In genomic region chr2L:2576565-2577360, dm6 we compare ENCODE assay signal across 1 fruit fly cellular context.
TF ChIP-seq lines count a peak whose summit lies in the region.

TSS of gene insv (minus strand) at chr2L:2576997.

TF ChIP-seq in whole organism, embryonic, 481 proteins besides CTCF, POLR2A, EP300 and RAD21 (continued from another document and continues in another):
- no peak for TF ChIP-seq Rx (GFP tag; IDR thresholded peaks at IDR 0.05; lab: Robert Waterston, UW)
- TF ChIP-seq mirr (GFP tag; optimal IDR thresholded peaks at IDR 0.05; lab: Kevin White, UChicago) = no peak
- no peak for TF ChIP-seq zfh1 (GFP tag; IDR thresholded peaks at IDR 0.05; lab: Robert Waterston, UW)
- TF ChIP-seq Eip74EF (GFP tag; optimal IDR thresholded peaks at IDR 0.05; lab: Kevin White, UChicago) = no peak
- TF ChIP-seq CG7271 (tag; optimal IDR thresholded peaks at IDR 0.05; lab: Kevin White, UChicago) = no peak
- TF ChIP-seq tgo (GFP tag; IDR thresholded peaks at IDR 0.05; lab: Robert Waterston, UW) = no peak
- 0 out of 3 replicates have a peak, but pooled peaks have one; percentile 48 for TF ChIP-seq CG6791 (GFP tag; IDR thresholded peaks at IDR 0.05; lab: Robert Waterston, UW; ENCODE audit: partially characterized antibody)
- peak; percentile 17 for TF ChIP-seq CG4424 (GFP tag; optimal IDR thresholded peaks at IDR 0.05; lab: Kevin White, UChicago)
- no peak for TF ChIP-seq Camta (GFP tag; optimal IDR thresholded peaks at IDR 0.05; lab: Kevin White, UChicago)
- no peak for TF ChIP-seq gcm (GFP tag; optimal IDR thresholded peaks at IDR 0.05; lab: Kevin White, UChicago)
- TF ChIP-seq HmgZ (tag; optimal IDR thresholded peaks at IDR 0.05; lab: Kevin White, UChicago) = no peak
- no peak for TF ChIP-seq bowl (GFP tag; IDR thresholded peaks at IDR 0.05; lab: Robert Waterston, UW)
- no peak for TF ChIP-seq Opbp (GFP tag; IDR thresholded peaks at IDR 0.05; lab: Robert Waterston, UW; ENCODE audit: partially characterized antibody)
- no peak for TF ChIP-seq nmo (GFP tag; optimal IDR thresholded peaks at IDR 0.05; lab: Kevin White, UChicago)
- no peak for TF ChIP-seq lov (optimal IDR thresholded peaks at IDR 0.05; lab: Kevin White, UChicago)
- TF ChIP-seq lov (GFP tag; IDR thresholded peaks at IDR 0.05; lab: Robert Waterston, UW) = no peak
- no peak for TF ChIP-seq CG10959 (GFP tag; IDR thresholded peaks at IDR 0.05; lab: Robert Waterston, UW)
- peak; percentile 76 for TF ChIP-seq kah (GFP tag; optimal IDR thresholded peaks at IDR 0.05; lab: Kevin White, UChicago)
- no peak for TF ChIP-seq tin (GFP tag; optimal IDR thresholded peaks at IDR 0.05; lab: Kevin White, UChicago)
- no peak for TF ChIP-seq Bdp1 (GFP tag; optimal IDR thresholded peaks at IDR 0.05; lab: Kevin White, UChicago)
- peak; percentile 80 for TF ChIP-seq Dll (GFP tag; IDR thresholded peaks at IDR 0.05; lab: Robert Waterston, UW; ENCODE audit: partially characterized antibody)
- no peak for TF ChIP-seq NC2β (GFP tag; optimal IDR thresholded peaks at IDR 0.05; lab: Kevin White, UChicago)
- no peak for TF ChIP-seq D19A (tag; optimal IDR thresholded peaks at IDR 0.05; lab: Kevin White, UChicago)
- no peak for TF ChIP-seq gsb (GFP tag; IDR thresholded peaks at IDR 0.05; lab: Robert Waterston, UW)
- no peak for TF ChIP-seq ap (GFP tag; IDR thresholded peaks at IDR 0.05; lab: Robert Waterston, UW)
- TF ChIP-seq hkb (optimal IDR thresholded peaks at IDR 0.05; lab: Kevin White, UChicago) = no peak
- no peak for TF ChIP-seq hkb (GFP tag; IDR thresholded peaks at IDR 0.05; lab: Robert Waterston, UW)
- TF ChIP-seq CG17385 (GFP tag; optimal IDR thresholded peaks at IDR 0.05; lab: Kevin White, UChicago) = no peak
- peak; percentile 33; the same call in 1 of the 3 replicates for TF ChIP-seq zen2 (GFP tag; IDR thresholded peaks at IDR 0.05; lab: Robert Waterston, UW; ENCODE audit: partially characterized antibody)
- TF ChIP-seq Atf3 (GFP tag; optimal IDR thresholded peaks at IDR 0.05; lab: Kevin White, UChicago) = no peak
- no peak for TF ChIP-seq Ravus (GFP tag; IDR thresholded peaks at IDR 0.05; lab: Robert Waterston, UW)
- TF ChIP-seq bab2 (GFP tag; optimal IDR thresholded peaks at IDR 0.05; lab: Kevin White, UChicago) = no peak
- no peak for TF ChIP-seq CG11085 (GFP tag; IDR thresholded peaks at IDR 0.05; lab: Robert Waterston, UW)
- no peak for TF ChIP-seq org-1 (GFP tag; optimal IDR thresholded peaks at IDR 0.05; lab: Kevin White, UChicago)
- no peak for TF ChIP-seq E2f1 (GFP tag; IDR thresholded peaks at IDR 0.05; lab: Robert Waterston, UW)
- TF ChIP-seq CG7786 (GFP tag; optimal IDR thresholded peaks at IDR 0.05; lab: Kevin White, UChicago) = no peak
- no peak for TF ChIP-seq CG9727 (GFP tag; optimal IDR thresholded peaks at IDR 0.05; lab: Kevin White, UChicago)
- no peak for TF ChIP-seq pzg (GFP tag; optimal IDR thresholded peaks at IDR 0.05; lab: Kevin White, UChicago)
- TF ChIP-seq HLH3B (GFP tag; IDR thresholded peaks at IDR 0.05; lab: Robert Waterston, UW) = 0 out of 2 replicates have a peak, but pooled peaks have one; percentile 13
- no peak for TF ChIP-seq onecut (GFP tag; IDR thresholded peaks at IDR 0.05; lab: Robert Waterston, UW)
- peak; percentile 13 for TF ChIP-seq CG18262 (tag; optimal IDR thresholded peaks at IDR 0.05; lab: Kevin White, UChicago)
- TF ChIP-seq ems (GFP tag; optimal IDR thresholded peaks at IDR 0.05; lab: Kevin White, UChicago) = no peak
- no peak for TF ChIP-seq CG5953 (GFP tag; IDR thresholded peaks at IDR 0.05; lab: Robert Waterston, UW)
- no peak for TF ChIP-seq CG31441 (GFP tag; IDR thresholded peaks at IDR 0.05; lab: Robert Waterston, UW)
- no peak for TF ChIP-seq Ada2b (GFP tag; IDR thresholded peaks at IDR 0.05; lab: Robert Waterston, UW)
- TF ChIP-seq Max (GFP tag; optimal IDR thresholded peaks at IDR 0.05; lab: Kevin White, UChicago) = no peak
- no peak for TF ChIP-seq Dbx (GFP tag; IDR thresholded peaks at IDR 0.05; lab: Robert Waterston, UW)
- TF ChIP-seq CG8765 (GFP tag; IDR thresholded peaks at IDR 0.05; lab: Robert Waterston, UW) = no peak
- no peak for TF ChIP-seq pros (GFP tag; optimal IDR thresholded peaks at IDR 0.05; lab: Kevin White, UChicago)
- no peak for TF ChIP-seq ash1 (GFP tag; optimal IDR thresholded peaks at IDR 0.05; lab: Kevin White, UChicago)
- TF ChIP-seq Oaz (GFP tag; IDR thresholded peaks at IDR 0.05; lab: Robert Waterston, UW) = no peak
- no peak for TF ChIP-seq usp (GFP tag; optimal IDR thresholded peaks at IDR 0.05; lab: Kevin White, UChicago)
- TF ChIP-seq hth (optimal IDR thresholded peaks at IDR 0.05; lab: Kevin White, UChicago) = no peak
- TF ChIP-seq Hey (tag; optimal IDR thresholded peaks at IDR 0.05; lab: Kevin White, UChicago) = no peak
- TF ChIP-seq Scr (GFP tag; IDR thresholded peaks at IDR 0.05; lab: Robert Waterston, UW; ENCODE audit: partially characterized antibody) = peak; percentile 70
- TF ChIP-seq dati (GFP tag; IDR thresholded peaks at IDR 0.05; lab: Robert Waterston, UW) = no peak
- no peak for TF ChIP-seq CG33213 (GFP tag; optimal IDR thresholded peaks at IDR 0.05; lab: Kevin White, UChicago)
- TF ChIP-seq emc (GFP tag; optimal IDR thresholded peaks at IDR 0.05; lab: Kevin White, UChicago) = no peak
- peak; percentile 30 for TF ChIP-seq CG2712 (tag; optimal IDR thresholded peaks at IDR 0.05; lab: Kevin White, UChicago)
- TF ChIP-seq CG32767 (GFP tag; IDR thresholded peaks at IDR 0.05; lab: Robert Waterston, UW) = no peak
- TF ChIP-seq grau (tag; optimal IDR thresholded peaks at IDR 0.05; lab: Kevin White, UChicago) = no peak
- peak; percentile 67 for TF ChIP-seq ewg (GFP tag; optimal IDR thresholded peaks at IDR 0.05; lab: Kevin White, UChicago)
- no peak for TF ChIP-seq nom (GFP tag; optimal IDR thresholded peaks at IDR 0.05; lab: Kevin White, UChicago)
- no peak for TF ChIP-seq CG11504 (tag; optimal IDR thresholded peaks at IDR 0.05; lab: Kevin White, UChicago)
- TF ChIP-seq kay (GFP tag; optimal IDR thresholded peaks at IDR 0.05; lab: Kevin White, UChicago) = no peak
- no peak for TF ChIP-seq CG18599 (GFP tag; optimal IDR thresholded peaks at IDR 0.05; lab: Kevin White, UChicago)
- no peak for TF ChIP-seq Awh (GFP tag; IDR thresholded peaks at IDR 0.05; lab: Robert Waterston, UW)
- TF ChIP-seq z (GFP tag; IDR thresholded peaks at IDR 0.05; lab: Robert Waterston, UW) = peak; percentile 39; the same call in 1 of the 3 replicates
- TF ChIP-seq CG7987 (GFP tag; optimal IDR thresholded peaks at IDR 0.05; lab: Kevin White, UChicago) = no peak
- peak; percentile 20 for TF ChIP-seq CG15696 (tag; optimal IDR thresholded peaks at IDR 0.05; lab: Kevin White, UChicago)
- no peak for TF ChIP-seq CG15269 (tag; optimal IDR thresholded peaks at IDR 0.05; lab: Kevin White, UChicago)
- TF ChIP-seq CoRest (tag; optimal IDR thresholded peaks at IDR 0.05; lab: Kevin White, UChicago) = peak; percentile 23
- TF ChIP-seq CG2116 (GFP tag; optimal IDR thresholded peaks at IDR 0.05; lab: Kevin White, UChicago) = no peak
- TF ChIP-seq ken (GFP tag; IDR thresholded peaks at IDR 0.05; lab: Robert Waterston, UW) = no peak
- no peak for TF ChIP-seq CG10462 (GFP tag; optimal IDR thresholded peaks at IDR 0.05; lab: Kevin White, UChicago)
- peak; percentile 57 for TF ChIP-seq CG8924 (tag; optimal IDR thresholded peaks at IDR 0.05; lab: Kevin White, UChicago)
- TF ChIP-seq CG9797 (GFP tag; optimal IDR thresholded peaks at IDR 0.05; lab: Kevin White, UChicago) = no peak
- peak; percentile 4 for TF ChIP-seq CG2120 (GFP tag; optimal IDR thresholded peaks at IDR 0.05; lab: Kevin White, UChicago)
- no peak for TF ChIP-seq Sox102F (GFP tag; optimal IDR thresholded peaks at IDR 0.05; lab: Kevin White, UChicago)
- TF ChIP-seq Bgb (GFP tag; IDR thresholded peaks at IDR 0.05; lab: Robert Waterston, UW; ENCODE audit: partially characterized antibody) = 0 out of 2 replicates have a peak, but pooled peaks have one; percentile 38
- no peak for TF ChIP-seq HHEX (GFP tag; optimal IDR thresholded peaks at IDR 0.05; lab: Kevin White, UChicago)
- TF ChIP-seq CG15479 (GFP tag; optimal IDR thresholded peaks at IDR 0.05; lab: Kevin White, UChicago) = peak; percentile 9
- TF ChIP-seq Lim3 (GFP tag; IDR thresholded peaks at IDR 0.05; lab: Robert Waterston, UW) = no peak
- TF ChIP-seq CG6272 (GFP tag; IDR thresholded peaks at IDR 0.05; lab: Robert Waterston, UW) = no peak
- TF ChIP-seq vnd (GFP tag; IDR thresholded peaks at IDR 0.05; lab: Robert Waterston, UW; ENCODE audit: partially characterized antibody) = peak; percentile 42; the same call in 1 of the 3 replicates
- TF ChIP-seq CG5245 (GFP tag; optimal IDR thresholded peaks at IDR 0.05; lab: Kevin White, UChicago) = no peak
- TF ChIP-seq E2f2 (GFP tag; IDR thresholded peaks at IDR 0.05; lab: Robert Waterston, UW) = 0 out of 2 replicates have a peak, but pooled peaks have one; percentile 9
- TF ChIP-seq bbx (GFP tag; IDR thresholded peaks at IDR 0.05; lab: Robert Waterston, UW; ENCODE audit: partially characterized antibody) = peak; percentile 39; the same call in 1 of the 2 replicates
- peak; percentile 25 to 99 for TF ChIP-seq insv (GFP tag; optimal IDR thresholded peaks at IDR 0.05; lab: Kevin White, UChicago)
- TF ChIP-seq stwl (tag; optimal IDR thresholded peaks at IDR 0.05; lab: Kevin White, UChicago) = peak; percentile 54
- TF ChIP-seq zen (tag; optimal IDR thresholded peaks at IDR 0.05; lab: Kevin White, UChicago) = no peak
- TF ChIP-seq fru (optimal IDR thresholded peaks at IDR 0.05; lab: Kevin White, UChicago) = no peak
- TF ChIP-seq zfh2 (GFP tag; optimal IDR thresholded peaks at IDR 0.05; lab: Kevin White, UChicago) = no peak
- no peak for TF ChIP-seq sug (tag; optimal IDR thresholded peaks at IDR 0.05; lab: Kevin White, UChicago)
- TF ChIP-seq CG12299 (tag; optimal IDR thresholded peaks at IDR 0.05; lab: Kevin White, UChicago) = no peak
- peak; percentile 52; the same call in 2 of the 3 replicates for TF ChIP-seq CG34224 (GFP tag; IDR thresholded peaks at IDR 0.05; lab: Robert Waterston, UW; ENCODE audit: partially characterized antibody)
- TF ChIP-seq jigr1 (GFP tag; IDR thresholded peaks at IDR 0.05; lab: Robert Waterston, UW) = no peak
- TF ChIP-seq CG18011 (GFP tag; optimal IDR thresholded peaks at IDR 0.05; lab: Kevin White, UChicago) = no peak
- no peak for TF ChIP-seq Asciz (GFP tag; optimal IDR thresholded peaks at IDR 0.05; lab: Kevin White, UChicago)
- no peak for TF ChIP-seq CG8290 (GFP tag; optimal IDR thresholded peaks at IDR 0.05; lab: Kevin White, UChicago)
- TF ChIP-seq CG8290 (tag; optimal IDR thresholded peaks at IDR 0.05; lab: Kevin White, UChicago) = no peak
- TF ChIP-seq lmd (GFP tag; IDR thresholded peaks at IDR 0.05; lab: Robert Waterston, UW) = no peak
- peak; percentile 60 for TF ChIP-seq BEAF-32 (GFP tag; optimal IDR thresholded peaks at IDR 0.05; lab: Kevin White, UChicago)
- no peak for TF ChIP-seq dimm (GFP tag; IDR thresholded peaks at IDR 0.05; lab: Robert Waterston, UW)
- TF ChIP-seq row (GFP tag; IDR thresholded peaks at IDR 0.05; lab: Robert Waterston, UW) = peak; percentile 68
- TF ChIP-seq pho (GFP tag; optimal IDR thresholded peaks at IDR 0.05; lab: Kevin White, UChicago) = no peak
- TF ChIP-seq sisA (GFP tag; IDR thresholded peaks at IDR 0.05; lab: Robert Waterston, UW) = no peak
- TF ChIP-seq TFAM (GFP tag; optimal IDR thresholded peaks at IDR 0.05; lab: Kevin White, UChicago) = no peak
- TF ChIP-seq CG10147 (GFP tag; optimal IDR thresholded peaks at IDR 0.05; lab: Kevin White, UChicago) = no peak
- peak; percentile 15 for TF ChIP-seq MESR4 (GFP tag; optimal IDR thresholded peaks at IDR 0.05; lab: Kevin White, UChicago)
- no peak for TF ChIP-seq Nf-YB (GFP tag; optimal IDR thresholded peaks at IDR 0.05; lab: Kevin White, UChicago)
- no peak for TF ChIP-seq Six4 (GFP tag; optimal IDR thresholded peaks at IDR 0.05; lab: Kevin White, UChicago)
- TF ChIP-seq Mad (GFP tag; optimal IDR thresholded peaks at IDR 0.05; lab: Kevin White, UChicago) = no peak
- no peak for TF ChIP-seq Dad (GFP tag; optimal IDR thresholded peaks at IDR 0.05; lab: Kevin White, UChicago)
- TF ChIP-seq toy (GFP tag; IDR thresholded peaks at IDR 0.05; lab: Robert Waterston, UW) = no peak
- no peak for TF ChIP-seq D (optimal IDR thresholded peaks at IDR 0.05; lab: Kevin White, UChicago)
- peak; percentile 10 for TF ChIP-seq D (GFP tag; optimal IDR thresholded peaks at IDR 0.05; lab: Kevin White, UChicago)
- TF ChIP-seq Sry-δ (GFP tag; optimal IDR thresholded peaks at IDR 0.05; lab: Kevin White, UChicago) = peak; percentile 2
- no peak for TF ChIP-seq CG6175 (GFP tag; IDR thresholded peaks at IDR 0.05; lab: Robert Waterston, UW)
- TF ChIP-seq eve (GFP tag; optimal IDR thresholded peaks at IDR 0.05; lab: Kevin White, UChicago) = no peak
- TF ChIP-seq fd102C (GFP tag; optimal IDR thresholded peaks at IDR 0.05; lab: Kevin White, UChicago) = no peak
- TF ChIP-seq inv (GFP tag; IDR thresholded peaks at IDR 0.05; lab: Robert Waterston, UW; ENCODE audit: partially characterized antibody) = no peak
- TF ChIP-seq Ets65A (GFP tag; lab: Kevin White, UChicago) = no peak
- TF ChIP-seq CG32772 (GFP tag; IDR thresholded peaks at IDR 0.05; lab: Robert Waterston, UW) = no peak
- no peak for TF ChIP-seq run (tag; optimal IDR thresholded peaks at IDR 0.05; lab: Kevin White, UChicago)
- 0 out of 3 replicates have a peak, but pooled peaks have one; percentile 14 for TF ChIP-seq CG17361 (GFP tag; IDR thresholded peaks at IDR 0.05; lab: Robert Waterston, UW)
- TF ChIP-seq Hsf (GFP tag; optimal IDR thresholded peaks at IDR 0.05; lab: Kevin White, UChicago) = no peak
- TF ChIP-seq CG1603 (tag; optimal IDR thresholded peaks at IDR 0.05; lab: Kevin White, UChicago) = no peak
- peak; percentile 1 for TF ChIP-seq phol (tag; optimal IDR thresholded peaks at IDR 0.05; lab: Kevin White, UChicago)
- peak; percentile 59; the same call in 2 of the 3 replicates for TF ChIP-seq knrl (GFP tag; IDR thresholded peaks at IDR 0.05; lab: Robert Waterston, UW; ENCODE audit: partially characterized antibody)
- no peak for TF ChIP-seq CG11247 (GFP tag; IDR thresholded peaks at IDR 0.05; lab: Robert Waterston, UW)
- TF ChIP-seq Trl (optimal IDR thresholded peaks at IDR 0.05; lab: Kevin White, UChicago) = peak in 1 of 2 experiments; percentile 29
- no peak for TF ChIP-seq Trl (GFP tag; optimal IDR thresholded peaks at IDR 0.05; lab: Kevin White, UChicago)
- TF ChIP-seq Hr51 (GFP tag; optimal IDR thresholded peaks at IDR 0.05; lab: Kevin White, UChicago) = no peak
- TF ChIP-seq CG16813 (GFP tag; IDR thresholded peaks at IDR 0.05; lab: Robert Waterston, UW; ENCODE audit: partially characterized antibody) = peak; percentile 63
- no peak for TF ChIP-seq CG11456 (GFP tag; IDR thresholded peaks at IDR 0.05; lab: Robert Waterston, UW)
